Fruit fly (Drosophila melanogaster): Measurements from ENCODE around the gene Kaz1-ORFB.
A peak's percentile ranks its signal among the peaks of the same experiment; 100 is the strongest.

Kaz1-ORFB gene

DNA sequence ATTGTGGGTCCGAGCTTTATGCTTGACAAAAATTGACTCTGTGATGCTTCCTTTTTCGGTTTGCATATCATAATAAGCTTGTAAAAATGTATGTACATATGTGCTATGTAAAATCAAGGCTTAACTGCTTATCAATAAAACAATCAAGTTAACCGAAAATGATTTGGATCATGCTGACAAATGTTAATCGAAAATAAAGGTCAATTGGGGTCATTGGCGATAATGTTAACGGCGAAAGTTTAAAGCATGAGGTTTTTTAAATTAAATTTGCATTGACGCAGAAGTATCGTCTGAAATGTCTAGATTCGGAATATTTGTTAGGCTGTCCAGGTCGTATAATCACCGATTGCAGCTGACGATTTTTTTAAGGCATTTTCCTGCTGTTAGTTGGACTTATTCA lies at the start of gene Kaz1-ORFB:
Kaz1-ORFB (plus strand) TSS at position 301 of the 400 bp plus-strand sequence.
- TF ChIP-seq CG33017 (tag; optimal IDR thresholded peaks at IDR 0.05) (no peak), ovo (GFP tag; optimal IDR thresholded peaks at IDR 0.05) (no peak), Hr96 (GFP tag; optimal IDR thresholded peaks at IDR 0.05) (no peak)

DNA sequence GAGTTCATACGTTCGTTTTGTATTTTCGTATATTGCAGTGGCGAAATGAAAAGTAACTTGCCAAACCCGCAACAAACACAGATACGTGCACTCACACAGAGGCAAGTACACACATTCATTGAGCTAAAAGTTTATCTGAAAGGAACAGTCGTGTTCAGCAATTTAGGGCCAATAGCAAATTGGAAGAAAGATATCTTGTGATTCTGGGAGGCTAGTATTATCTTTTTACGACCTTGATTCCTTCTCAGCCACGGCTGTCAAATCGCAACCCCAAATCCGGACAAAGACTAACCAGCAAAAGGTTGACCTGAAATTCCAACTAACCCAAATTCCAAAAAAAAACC lies 49.7 kb upstream of the Kaz1-ORFB start:
- TF ChIP-seq CG5204 (GFP tag; optimal IDR thresholded peaks at IDR 0.05) (no peak), Clk (GFP tag; optimal IDR thresholded peaks at IDR 0.05) (no peak)

DNA sequence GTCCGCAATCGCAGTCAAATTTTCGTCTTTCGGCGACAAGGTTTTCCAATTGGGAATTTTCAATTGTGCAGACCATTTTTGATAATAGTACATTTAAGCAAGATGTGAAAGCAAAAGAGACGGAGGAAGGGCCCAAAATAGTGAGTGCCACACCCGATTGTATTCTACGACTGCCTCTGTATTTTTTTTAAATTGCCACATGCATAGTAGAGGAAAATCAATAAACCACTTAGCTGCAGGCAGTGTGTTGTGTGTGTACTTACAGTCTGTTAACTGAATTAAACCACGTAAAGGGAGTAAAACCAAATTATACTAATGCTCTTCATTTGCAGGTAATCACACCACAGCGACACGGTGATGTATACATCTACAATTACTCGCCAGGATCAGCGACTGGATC lies 44.7 kb upstream of the Kaz1-ORFB start:
- no peak for TF ChIP-seq CG7101 (tag; optimal IDR thresholded peaks at IDR 0.05)
- TF ChIP-seq bab1 (GFP tag; optimal IDR thresholded peaks at IDR 0.05), result no peak
- TF ChIP-seq CG11617 (GFP tag; optimal IDR thresholded peaks at IDR 0.05), result no peak
- no peak for TF ChIP-seq CG12768 (GFP tag; optimal IDR thresholded peaks at IDR 0.05)
- TF ChIP-seq CG33017 (tag; optimal IDR thresholded peaks at IDR 0.05), result no peak
- no peak for TF ChIP-seq pad (GFP tag; optimal IDR thresholded peaks at IDR 0.05)
- no peak for TF ChIP-seq Crg-1 (GFP tag; optimal IDR thresholded peaks at IDR 0.05)
- TF ChIP-seq toe (GFP tag; optimal IDR thresholded peaks at IDR 0.05), result no peak
- no peak for TF ChIP-seq Hr96 (GFP tag; optimal IDR thresholded peaks at IDR 0.05)
- no peak for TF ChIP-seq Clk (GFP tag; optimal IDR thresholded peaks at IDR 0.05)
- no peak for TF ChIP-seq CG7045 (GFP tag; optimal IDR thresholded peaks at IDR 0.05)
- TF ChIP-seq tj (GFP tag; optimal IDR thresholded peaks at IDR 0.05), result no peak
- TF ChIP-seq CG5204 (GFP tag; optimal IDR thresholded peaks at IDR 0.05), result no peak
- no peak for TF ChIP-seq Mnt (GFP tag; optimal IDR thresholded peaks at IDR 0.05)
- TF ChIP-seq kay (GFP tag; ENCODE audit: borderline replicate concordance), result no peak

DNA sequence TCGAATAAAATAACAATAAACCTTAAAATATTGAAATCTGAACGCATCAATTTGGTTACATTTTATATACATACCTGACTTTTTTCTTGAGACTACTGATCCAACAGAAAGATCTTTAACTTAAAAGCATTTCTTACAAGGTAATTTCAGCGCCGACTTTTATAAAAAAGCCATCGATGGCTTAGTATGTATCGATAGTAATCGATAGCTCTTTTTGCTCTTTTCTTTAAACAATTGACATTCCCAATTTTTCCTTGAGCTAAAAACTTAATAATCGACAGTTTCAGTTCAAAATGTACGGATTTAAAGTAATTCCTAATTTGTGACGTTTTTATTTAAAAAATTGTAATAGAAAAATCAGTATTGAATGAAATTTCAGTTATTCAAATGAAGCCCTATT lies 41.9 kb upstream of the Kaz1-ORFB start:
- TF ChIP-seq bab1 (GFP tag; optimal IDR thresholded peaks at IDR 0.05) (peak; percentile 48), CG11617 (GFP tag; optimal IDR thresholded peaks at IDR 0.05) (no peak)

DNA sequence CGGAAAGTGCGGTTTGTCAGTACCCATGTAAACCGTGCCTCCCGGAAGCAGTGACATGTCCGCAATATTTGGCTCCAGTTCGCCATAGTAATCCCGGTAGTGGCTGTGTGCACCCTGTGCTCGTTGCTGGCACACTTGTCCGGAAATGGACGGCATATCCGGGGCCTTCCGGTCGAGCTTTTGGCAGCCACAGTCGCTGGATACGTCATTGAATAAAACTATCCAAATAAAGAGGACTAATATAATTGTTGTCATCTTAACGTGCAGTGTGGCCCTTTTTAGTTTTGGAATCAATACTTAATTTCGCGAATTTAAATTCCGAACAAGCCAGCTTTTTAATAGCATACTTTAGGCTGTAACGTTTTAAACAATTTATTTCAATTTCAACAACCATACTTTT lies 40.5 kb upstream of the Kaz1-ORFB start, which contains the start of gene CG7049:
CG7049 (minus strand) TSS at position 280 of the 400 bp plus-strand sequence.
- TF ChIP-seq tj (GFP tag; optimal IDR thresholded peaks at IDR 0.05) (no peak), CG7045 (GFP tag; optimal IDR thresholded peaks at IDR 0.05) (no peak), CG14711 (tag; optimal IDR thresholded peaks at IDR 0.05) (peak; percentile 7), CG11617 (GFP tag; optimal IDR thresholded peaks at IDR 0.05) (no peak), CG33017 (tag; optimal IDR thresholded peaks at IDR 0.05) (peak; percentile 40), kay (GFP tag; ENCODE audit: borderline replicate concordance) (no peak), CG7101 (tag; optimal IDR thresholded peaks at IDR 0.05) (no peak), ovo (GFP tag; optimal IDR thresholded peaks at IDR 0.05) (no peak), cnc (optimal IDR thresholded peaks at IDR 0.05) (no peak), CG5204 (GFP tag; optimal IDR thresholded peaks at IDR 0.05) (no peak), pad (GFP tag; optimal IDR thresholded peaks at IDR 0.05) (no peak), Hr96 (GFP tag; optimal IDR thresholded peaks at IDR 0.05) (no peak), Mnt (GFP tag; optimal IDR thresholded peaks at IDR 0.05) (no peak), bab1 (GFP tag; optimal IDR thresholded peaks at IDR 0.05) (peak; percentile 50), toe (GFP tag; optimal IDR thresholded peaks at IDR 0.05) (no peak)

DNA sequence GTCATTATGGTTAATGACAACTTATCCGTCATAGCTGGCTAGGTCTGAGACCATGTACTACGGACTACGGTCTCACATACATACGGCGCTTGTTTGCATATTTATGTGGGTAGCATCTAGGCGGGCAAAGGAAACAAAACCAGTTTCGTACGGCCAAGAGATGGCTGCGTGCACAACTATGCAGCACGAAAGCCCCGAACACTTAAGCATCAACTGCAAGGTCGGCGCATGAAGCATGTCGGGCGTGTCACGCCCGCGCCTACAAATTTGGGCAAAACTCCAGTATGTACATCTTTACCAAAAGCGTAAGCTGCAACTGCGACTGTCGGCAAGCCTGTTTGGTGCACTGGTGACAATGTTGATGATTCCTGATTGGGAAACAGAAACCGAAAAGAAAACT lies 38.5 kb upstream of the Kaz1-ORFB start:
- no peak for TF ChIP-seq CG1620 (GFP tag; optimal IDR thresholded peaks at IDR 0.05)
- no peak for TF ChIP-seq bab1 (GFP tag; optimal IDR thresholded peaks at IDR 0.05)
- TF ChIP-seq Hr96 (GFP tag; optimal IDR thresholded peaks at IDR 0.05), result no peak
- no peak for TF ChIP-seq CG14711 (tag; optimal IDR thresholded peaks at IDR 0.05)
- TF ChIP-seq Mnt (GFP tag; optimal IDR thresholded peaks at IDR 0.05), result no peak
- TF ChIP-seq CG33017 (tag; optimal IDR thresholded peaks at IDR 0.05), result no peak
- TF ChIP-seq cnc (optimal IDR thresholded peaks at IDR 0.05), result no peak
- TF ChIP-seq cic (GFP tag; optimal IDR thresholded peaks at IDR 0.05), result no peak
- TF ChIP-seq CG11617 (GFP tag; optimal IDR thresholded peaks at IDR 0.05), result no peak
- no peak for TF ChIP-seq pad (GFP tag; optimal IDR thresholded peaks at IDR 0.05)

DNA sequence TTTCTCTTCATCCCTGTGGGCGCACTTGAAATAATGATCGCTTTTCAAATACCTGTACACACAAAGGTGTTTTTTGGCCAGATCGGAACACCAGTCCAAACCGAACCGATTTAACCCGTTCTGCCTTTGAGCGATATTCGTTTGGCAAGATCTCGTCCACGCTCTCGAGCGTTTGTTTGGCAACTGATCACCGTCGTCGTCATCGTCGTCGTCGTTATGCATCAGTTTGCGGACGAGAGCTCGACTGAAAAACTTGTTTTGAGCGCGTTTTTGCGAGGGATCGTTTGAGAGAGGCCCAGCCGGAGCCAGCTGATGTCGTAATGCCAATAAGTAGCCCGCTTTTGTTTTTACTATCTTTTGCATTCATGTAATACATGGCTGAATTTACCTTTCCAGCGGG lies 38.0 kb upstream of the Kaz1-ORFB start:
- TF ChIP-seq toe (GFP tag; optimal IDR thresholded peaks at IDR 0.05) (no peak), bab1 (GFP tag; optimal IDR thresholded peaks at IDR 0.05) (no peak)

DNA sequence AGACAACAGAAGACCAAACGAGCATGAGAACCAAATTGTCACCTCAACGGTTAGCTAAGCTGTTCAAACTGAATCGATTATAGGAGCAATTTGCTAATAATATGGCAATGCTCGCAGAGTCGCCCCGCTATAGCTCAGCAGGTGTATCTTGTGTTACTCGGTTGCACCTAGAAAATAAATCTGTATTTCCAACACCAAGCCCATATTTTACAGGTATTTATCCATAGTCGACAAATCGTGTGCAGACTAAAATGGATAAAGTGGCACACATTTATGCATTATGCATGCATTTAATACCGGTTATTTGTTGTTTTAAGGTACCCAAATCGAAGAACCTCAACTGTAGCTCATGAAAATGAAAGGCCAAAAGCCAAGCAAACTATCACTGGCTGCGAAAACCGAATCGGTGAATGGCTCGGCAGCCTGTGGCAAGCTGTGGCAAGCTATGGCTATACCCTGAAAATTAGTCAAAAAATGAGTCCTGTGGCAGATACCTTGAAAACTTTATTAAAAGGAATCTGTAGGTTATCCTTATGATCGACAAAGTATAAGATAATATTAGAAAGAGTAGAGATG lies 37.4 kb upstream of the Kaz1-ORFB start, which contains the start of gene Vdup1:
Vdup1 (minus strand) TSS at position 51 of the 576 bp plus-strand sequence.
- TF ChIP-seq CG7101 (tag; optimal IDR thresholded peaks at IDR 0.05) (no peak), CG33017 (tag; optimal IDR thresholded peaks at IDR 0.05) (no peak), tj (GFP tag; optimal IDR thresholded peaks at IDR 0.05) (no peak), ovo (GFP tag; optimal IDR thresholded peaks at IDR 0.05) (no peak), bab1 (GFP tag; optimal IDR thresholded peaks at IDR 0.05) (no peak), kay (GFP tag; ENCODE audit: borderline replicate concordance) (no peak), Clk (GFP tag; optimal IDR thresholded peaks at IDR 0.05) (no peak), CG1620 (GFP tag; optimal IDR thresholded peaks at IDR 0.05) (no peak), CG11617 (GFP tag; optimal IDR thresholded peaks at IDR 0.05) (no peak), CG12768 (GFP tag; optimal IDR thresholded peaks at IDR 0.05) (no peak), toe (GFP tag; optimal IDR thresholded peaks at IDR 0.05) (no peak), CG14711 (tag; optimal IDR thresholded peaks at IDR 0.05) (no peak), pad (GFP tag; optimal IDR thresholded peaks at IDR 0.05) (no peak), Hr96 (GFP tag; optimal IDR thresholded peaks at IDR 0.05) (no peak)

Measured in whole organism, adult.